Fruit fly (Drosophila melanogaster): ENCODE results near the gene CG32263.

The CG32263 gene

DNA sequence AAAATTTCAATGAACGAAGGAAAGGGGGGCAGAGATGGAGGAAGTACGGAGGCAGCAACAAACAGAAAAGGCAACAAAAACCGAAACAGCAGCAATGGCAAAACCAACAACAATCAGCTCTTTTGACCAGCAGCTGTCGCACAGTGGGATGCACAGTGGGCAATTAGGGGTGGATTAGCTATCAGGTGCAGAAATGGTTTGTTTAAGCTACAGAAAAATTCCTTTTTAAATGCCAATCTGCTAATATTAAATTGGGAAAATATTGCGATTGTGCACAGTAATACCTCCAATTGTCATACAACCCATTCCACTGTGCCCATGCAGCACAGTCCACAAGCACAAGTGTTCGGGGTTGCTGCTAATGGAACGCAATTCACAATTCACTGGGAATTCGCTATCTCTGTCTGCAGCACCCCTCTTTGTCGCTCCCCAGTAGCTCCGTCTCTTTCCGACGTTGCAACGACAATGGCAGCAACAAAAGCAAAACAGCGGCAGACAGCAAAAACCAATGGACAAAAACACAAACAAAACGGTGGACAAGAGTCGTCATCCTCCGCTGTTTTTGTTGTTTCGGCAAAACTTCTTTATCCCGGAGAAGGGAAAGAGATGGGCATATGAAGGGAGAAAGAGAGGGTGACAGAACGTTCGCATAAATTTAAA lies 25.8 kb downstream of the CG32263 start (continued):
- TF ChIP-seq CG2889 (GFP tag; IDR thresholded peaks at IDR 0.05) (peak; percentile 95), mam (GFP tag; optimal IDR thresholded peaks at IDR 0.05) (peak; percentile 94), slp2 (GFP tag; optimal IDR thresholded peaks at IDR 0.05) (peak; percentile 94), CG8924 (tag; optimal IDR thresholded peaks at IDR 0.05) (peak; percentile 93), Awh (GFP tag; IDR thresholded peaks at IDR 0.05) (peak; percentile 97), sim (GFP tag; IDR thresholded peaks at IDR 0.05) (peak; percentile 94), D (optimal IDR thresholded peaks at IDR 0.05) (peak; percentile 54), D (GFP tag; optimal IDR thresholded peaks at IDR 0.05) (peak; percentile 87), CG17328 (GFP tag; IDR thresholded peaks at IDR 0.05) (peak; percentile 97), wek (GFP tag; optimal IDR thresholded peaks at IDR 0.05) (peak; percentile 87), CG32772 (GFP tag; IDR thresholded peaks at IDR 0.05) (peak; percentile 97), E2f2 (GFP tag; IDR thresholded peaks at IDR 0.05) (peak; percentile 77), E2f1 (GFP tag; IDR thresholded peaks at IDR 0.05) (peak; percentile 96), Bgb (GFP tag; IDR thresholded peaks at IDR 0.05; ENCODE audit: partially characterized antibody) (peak; percentile 43; the same call in 1 of the 2 replicates), exex (tag; optimal IDR thresholded peaks at IDR 0.05) (peak; percentile 19), inv (GFP tag; IDR thresholded peaks at IDR 0.05; ENCODE audit: partially characterized antibody) (no peak), Nf-YB (GFP tag; optimal IDR thresholded peaks at IDR 0.05) (peak; percentile 72), HHEX (GFP tag; optimal IDR thresholded peaks at IDR 0.05) (peak; percentile 88), zen2 (GFP tag; IDR thresholded peaks at IDR 0.05; ENCODE audit: partially characterized antibody) (no peak), CG12769 (tag; optimal IDR thresholded peaks at IDR 0.05) (peak; percentile 97), CG30020 (tag; optimal IDR thresholded peaks at IDR 0.05) (peak; percentile 32), CG3407 (GFP tag; optimal IDR thresholded peaks at IDR 0.05) (peak; percentile 87), CG1647 (GFP tag; optimal IDR thresholded peaks at IDR 0.05) (peak; percentile 89), CG17912 (GFP tag; optimal IDR thresholded peaks at IDR 0.05) (no peak), fu2 (GFP tag; optimal IDR thresholded peaks at IDR 0.05) (peak; percentile 89), Doc3 (GFP tag; IDR thresholded peaks at IDR 0.05; ENCODE audit: partially characterized antibody) (no peak), tx (GFP tag; optimal IDR thresholded peaks at IDR 0.05) (peak; percentile 93), CG8388 (GFP tag; optimal IDR thresholded peaks at IDR 0.05) (peak; percentile 91), CG4424 (GFP tag; optimal IDR thresholded peaks at IDR 0.05) (peak; percentile 92), ATbp (GFP tag; optimal IDR thresholded peaks at IDR 0.05) (peak; percentile 96), CG12236 (GFP tag; optimal IDR thresholded peaks at IDR 0.05) (peak; percentile 91), z (GFP tag; IDR thresholded peaks at IDR 0.05) (peak; percentile 67; the same call in 1 of the 3 replicates), kni (GFP tag; optimal IDR thresholded peaks at IDR 0.05) (peak; percentile 15), crol (GFP tag; IDR thresholded peaks at IDR 0.05) (peak; percentile 80), her (GFP tag; optimal IDR thresholded peaks at IDR 0.05) (peak; percentile 95), cato (GFP tag; optimal IDR thresholded peaks at IDR 0.05; ENCODE audit: borderline replicate concordance) (peak; percentile 87), wdn (GFP tag; IDR thresholded peaks at IDR 0.05) (peak; percentile 88), seq (GFP tag; IDR thresholded peaks at IDR 0.05) (peak; percentile 97), CG2875 (GFP tag; optimal IDR thresholded peaks at IDR 0.05) (peak; percentile 93), CG7271 (tag; optimal IDR thresholded peaks at IDR 0.05) (peak; percentile 62), CG13123 (GFP tag; optimal IDR thresholded peaks at IDR 0.05) (peak; percentile 90), Six4 (GFP tag; optimal IDR thresholded peaks at IDR 0.05) (peak; percentile 87), CG3847 (GFP tag; IDR thresholded peaks at IDR 0.05) (peak; percentile 87), sima (GFP tag; optimal IDR thresholded peaks at IDR 0.05) (peak; percentile 61), CG17361 (GFP tag; IDR thresholded peaks at IDR 0.05) (peak; percentile 86), tna (GFP tag; IDR thresholded peaks at IDR 0.05; ENCODE audit: partially characterized antibody) (0 out of 2 replicates have a peak, but pooled peaks have one; percentile 32), CG16779 (GFP tag; IDR thresholded peaks at IDR 0.05) (peak; percentile 81), Gsc (GFP tag; IDR thresholded peaks at IDR 0.05) (peak; percentile 92), CG34376 (GFP tag; optimal IDR thresholded peaks at IDR 0.05) (no peak), sr (GFP tag; IDR thresholded peaks at IDR 0.05) (peak; percentile 87)

All from whole organism, embryonic.